Worm (Caenorhabditis elegans) whole organism, mixed stage, embryonic: ENCODE results near the gene nhr-129.

Experiments used
- M03D4.4 ChIP-seq: sonication (generic microtip); optimal IDR thresholded peaks from 2 replicates; lab custom pipeline; 2017; ENCODE audit warnings: mild to moderate bottlenecking, missing genetic modification characterization, missing compliant biosample characterization
- bed-3 ChIP-seq: fragments of 200-800 bp; sonication (Bioruptor generic); optimal IDR thresholded peaks from 3 replicates; lab custom pipeline; 2018; ENCODE audit warnings: mild to moderate bottlenecking, missing genetic modification characterization, moderate library complexity, missing compliant biosample characterization
- blmp-1 ChIP-seq: fragments of 150-350 bp; optimal IDR thresholded peaks from 2 replicates; lab custom pipeline; 2014; ENCODE audit warnings: missing biosample characterization, missing genetic modification characterization
- ceh-39 ChIP-seq: fragments of 150-350 bp; optimal IDR thresholded peaks from 2 replicates; lab custom pipeline; 2014; ENCODE audit warnings: missing biosample characterization, missing genetic modification characterization
- ceh-43 ChIP-seq: fragments of 200-800 bp; sonication (Bioruptor generic); optimal IDR thresholded peaks from 2 replicates; lab custom pipeline; 2018; ENCODE audit warnings: mild to moderate bottlenecking, missing genetic modification characterization, moderate library complexity, missing compliant biosample characterization
- ceh-83 ChIP-seq: fragments of 200-800 bp; sonication (Bioruptor generic); optimal IDR thresholded peaks from 2 replicates; lab custom pipeline; 2018; ENCODE audit warnings: mild to moderate bottlenecking, missing genetic modification characterization, missing compliant biosample characterization
- ces-1 ChIP-seq: fragments of 150-350 bp; optimal IDR thresholded peaks from 2 replicates; lab custom pipeline; 2014; ENCODE audit warnings: missing biosample characterization, missing genetic modification reagents, missing genetic modification characterization
- cnd-1 ChIP-seq: fragments of 200-800 bp; sonication (Bioruptor generic); optimal IDR thresholded peaks from 2 replicates; lab custom pipeline; 2018; ENCODE audit warnings: mild to moderate bottlenecking, missing genetic modification characterization, missing compliant biosample characterization
- drap-1 ChIP-seq: fragments of 200-800 bp; sonication (Bioruptor generic); optimal IDR thresholded peaks from 3 replicates; lab custom pipeline; 2018; ENCODE audit warnings: mild to moderate bottlenecking, missing genetic modification characterization, missing compliant biosample characterization
- elt-1 ChIP-seq: sonication (generic microtip); optimal IDR thresholded peaks from 2 replicates; lab custom pipeline; 2017; ENCODE audit warnings: missing genetic modification characterization, mild to moderate bottlenecking, missing compliant biosample characterization, antibody characterized with exemption, moderate library complexity, borderline replicate concordance; ENCODE audit not compliant: insufficient read depth
- elt-3 ChIP-seq: fragments of 150-350 bp; optimal IDR thresholded peaks from 2 replicates; lab custom pipeline; 2014; ENCODE audit warnings: missing biosample characterization, missing genetic modification characterization
- flh-1 ChIP-seq: fragments of 200-800 bp; sonication (Bioruptor generic); optimal IDR thresholded peaks from 2 replicates; lab custom pipeline; 2018; ENCODE audit warnings: mild to moderate bottlenecking, missing genetic modification characterization, moderate library complexity, missing compliant biosample characterization
- ham-2 ChIP-seq: fragments of 200-800 bp; sonication (Bioruptor generic); optimal IDR thresholded peaks from 2 replicates; lab custom pipeline; 2018; ENCODE audit warnings: mild to moderate bottlenecking, missing genetic modification characterization, missing compliant biosample characterization
- hlh-1 ChIP-seq: fragments of 150-350 bp; optimal IDR thresholded peaks from 2 replicates; lab custom pipeline; 2014; ENCODE audit warnings: missing biosample characterization, missing genetic modification reagents, missing genetic modification characterization
- lin-13 ChIP-seq: fragments of 150-350 bp; optimal IDR thresholded peaks from 2 replicates; lab custom pipeline; 2014; ENCODE audit warnings: missing biosample characterization, missing genetic modification characterization
- lin-32 ChIP-seq: fragments of 200-800 bp; sonication (Bioruptor generic); optimal IDR thresholded peaks from 2 replicates; lab custom pipeline; 2018; ENCODE audit warnings: mild to moderate bottlenecking, missing genetic modification characterization, missing compliant biosample characterization
- lsy-2 ChIP-seq: fragments of 150-350 bp; optimal IDR thresholded peaks from 2 replicates; lab custom pipeline; 2014; ENCODE audit warnings: missing biosample characterization, missing genetic modification characterization
- mep-1 ChIP-seq: fragments of 150-350 bp; optimal IDR thresholded peaks from 2 replicates; lab custom pipeline; 2017; ENCODE audit warnings: missing biosample characterization, missing genetic modification reagents, missing genetic modification characterization, inconsistent platforms
- mls-2 ChIP-seq: sonication (generic microtip); optimal IDR thresholded peaks from 2 replicates; lab custom pipeline; 2016; ENCODE audit warnings: mild to moderate bottlenecking, missing genetic modification characterization, moderate library complexity, missing compliant biosample characterization
- nhr-12 ChIP-seq: fragments of 150-350 bp; optimal IDR thresholded peaks from 2 replicates; lab custom pipeline; 2014; ENCODE audit warnings: missing biosample characterization, missing genetic modification characterization
- nhr-2 ChIP-seq: fragments of 150-350 bp; optimal IDR thresholded peaks from 2 replicates; lab custom pipeline; 2014; ENCODE audit warnings: missing biosample characterization, missing genetic modification characterization
- nhr-237 ChIP-seq: fragments of 150-350 bp; optimal IDR thresholded peaks from 2 replicates; lab custom pipeline; 2014; ENCODE audit warnings: missing biosample characterization, missing genetic modification characterization
- nhr-28 ChIP-seq: fragments of 150-350 bp; optimal IDR thresholded peaks from 2 replicates; lab custom pipeline; 2014; ENCODE audit warnings: missing biosample characterization, missing genetic modification characterization
- nhr-76 ChIP-seq: sonication (generic microtip); optimal IDR thresholded peaks from 2 replicates; lab custom pipeline; 2017; ENCODE audit warnings: missing biosample characterization, missing genetic modification characterization
- pha-4 ChIP-seq: fragments of 150-350 bp; optimal IDR thresholded peaks from 2 replicates; lab custom pipeline; 2018; ENCODE audit warnings: missing biosample characterization, missing genetic modification reagents, missing genetic modification characterization
- sem-2 ChIP-seq: fragments of 200-800 bp; sonication (Bioruptor generic); optimal IDR thresholded peaks from 2 replicates; lab custom pipeline; 2018; ENCODE audit warnings: mild to moderate bottlenecking, missing genetic modification characterization, missing compliant biosample characterization
- snpc-4 ChIP-seq: fragments of 150-350 bp; optimal IDR thresholded peaks from 2 replicates; lab custom pipeline; 2014; ENCODE audit warnings: missing biosample characterization, missing genetic modification characterization
- sptf-1 ChIP-seq: sonication (generic microtip); optimal IDR thresholded peaks from 2 replicates; lab custom pipeline; 2017; ENCODE audit warnings: mild to moderate bottlenecking, missing genetic modification characterization, moderate library complexity, missing compliant biosample characterization
- tbx-8 ChIP-seq: fragments of 200-800 bp; sonication (Bioruptor generic); optimal IDR thresholded peaks from 2 replicates; lab custom pipeline; 2018; ENCODE audit warnings: mild to moderate bottlenecking, missing genetic modification characterization, moderate library complexity, missing compliant biosample characterization
- unc-120 ChIP-seq: sonication (generic microtip); optimal IDR thresholded peaks from 2 replicates; lab custom pipeline; 2017; ENCODE audit warnings: missing genetic modification characterization, missing compliant biosample characterization; ENCODE audit not compliant: poor library complexity, severe bottlenecking
- unc-39 ChIP-seq: fragments of 150-350 bp; optimal IDR thresholded peaks from 2 replicates; lab custom pipeline; 2014; ENCODE audit warnings: missing biosample characterization, missing genetic modification characterization
- unc-62 ChIP-seq: fragments of 150-350 bp; optimal IDR thresholded peaks from 2 replicates; lab custom pipeline; 2014; ENCODE audit warnings: missing biosample characterization, missing genetic modification reagents, missing genetic modification characterization
- zip-8 ChIP-seq: fragments of 150-350 bp; optimal IDR thresholded peaks from 2 replicates; lab custom pipeline; 2014; ENCODE audit warnings: missing biosample characterization, missing genetic modification characterization
- ztf-11 ChIP-seq: fragments of 150-350 bp; optimal IDR thresholded peaks from 2 replicates; lab custom pipeline; 2014; ENCODE audit warnings: missing biosample characterization, missing genetic modification characterization

The nhr-129 gene

ce11 chrV:13304663-13305188, 26.1 kb downstream of the nhr-129 start, which contains the start of gene C26E1.2:
Gene C26E1.2 (plus strand): TSS chrV:13305138.
- no peak for TF ChIP-seq flh-1
- TF ChIP-seq nhr-28 (tag; lab: Kevin White, UChicago): no peak
- no peak for TF ChIP-seq ham-2 (GFP tag; lab: Kevin White, UChicago)
- TF ChIP-seq unc-62 (GFP tag; lab: Kevin White, UChicago): no peak
- TF ChIP-seq zip-8: no peak
- TF ChIP-seq hlh-1 (tag; lab: Kevin White, UChicago): no peak
- no peak for TF ChIP-seq ceh-39
- no peak for TF ChIP-seq nhr-76 (tag; lab: Kevin White, UChicago)
- no peak for TF ChIP-seq mls-2 (tag; lab: Kevin White, UChicago)
- no peak for TF ChIP-seq sptf-1 (tag; lab: Kevin White, UChicago)

- no peak for TF ChIP-seq cnd-1 (tag; lab: Kevin White, UChicago)
- no peak for TF ChIP-seq mep-1 (tag; lab: Kevin White, UChicago)
- no peak for TF ChIP-seq nhr-12
- TF ChIP-seq nhr-76 (tag; lab: Kevin White, UChicago): no peak
- TF ChIP-seq lsy-2 (tag; lab: Kevin White, UChicago): no peak
- TF ChIP-seq sem-2 (GFP tag; lab: Kevin White, UChicago): no peak
- TF ChIP-seq nhr-28 (tag; lab: Kevin White, UChicago): no peak
- TF ChIP-seq unc-120 (tag; lab: Kevin White, UChicago): no peak
- TF ChIP-seq bed-3: no peak
- no peak for TF ChIP-seq zip-8
- TF ChIP-seq ztf-11: no peak
- no peak for TF ChIP-seq ceh-39
- no peak for TF ChIP-seq ceh-43 (GFP tag; lab: Kevin White, UChicago)
- no peak for TF ChIP-seq unc-62 (GFP tag; lab: Kevin White, UChicago)
- TF ChIP-seq lin-13 (tag; lab: Kevin White, UChicago): no peak
Observed at ce11 chrV:13301443-13301842, 29.4 kb downstream of the nhr-129 start, which contains the start of gene ceh-79. Gene ceh-79 (plus strand): TSS chrV:13301833.

ce11 chrV:13300492-13300891, 30.3 kb downstream of the nhr-129 start:
- TF ChIP-seq lin-32 (GFP tag; lab: Kevin White, UChicago): no peak
- no peak for TF ChIP-seq sem-2 (GFP tag; lab: Kevin White, UChicago)
- no peak for TF ChIP-seq sptf-1 (tag; lab: Kevin White, UChicago)
- TF ChIP-seq ham-2 (GFP tag; lab: Kevin White, UChicago): no peak
- no peak for TF ChIP-seq blmp-1 (tag; lab: Kevin White, UChicago)
- no peak for TF ChIP-seq bed-3
- TF ChIP-seq snpc-4 (tag; lab: Kevin White, UChicago): no peak
- TF ChIP-seq ztf-11: no peak
- TF ChIP-seq ceh-39: no peak
- TF ChIP-seq M03D4.4 (tag; lab: Kevin White, UChicago): no peak
- no peak for TF ChIP-seq drap-1 (GFP tag; lab: Kevin White, UChicago)
- no peak for TF ChIP-seq cnd-1 (tag; lab: Kevin White, UChicago)
- TF ChIP-seq nhr-2 (tag; lab: Kevin White, UChicago): no peak
- TF ChIP-seq ceh-43 (GFP tag; lab: Kevin White, UChicago): no peak
- TF ChIP-seq elt-1: no peak
- no peak for TF ChIP-seq unc-39
- no peak for TF ChIP-seq lin-13 (tag; lab: Kevin White, UChicago)
- TF ChIP-seq mls-2 (tag; lab: Kevin White, UChicago): no peak
- TF ChIP-seq, all 35 proteins: peak for 0

ce11 chrV:13299398-13299797, 31.4 kb downstream of the nhr-129 start:
- TF ChIP-seq mep-1 (tag; lab: Kevin White, UChicago): no peak
- no peak for TF ChIP-seq elt-3
- no peak for TF ChIP-seq blmp-1 (tag; lab: Kevin White, UChicago)
- no peak for TF ChIP-seq tbx-8 (GFP tag; lab: Kevin White, UChicago)
- TF ChIP-seq lin-32 (GFP tag; lab: Kevin White, UChicago): no peak
- TF ChIP-seq drap-1 (GFP tag; lab: Kevin White, UChicago): no peak
- TF ChIP-seq nhr-76 (tag; lab: Kevin White, UChicago): no peak
- no peak for TF ChIP-seq cnd-1 (tag; lab: Kevin White, UChicago)
- no peak for TF ChIP-seq pha-4
- no peak for TF ChIP-seq ceh-43 (GFP tag; lab: Kevin White, UChicago)
- no peak for TF ChIP-seq snpc-4 (tag; lab: Kevin White, UChicago)
- no peak for TF ChIP-seq hlh-1 (tag; lab: Kevin White, UChicago)
- TF ChIP-seq M03D4.4 (tag; lab: Kevin White, UChicago): no peak
- TF ChIP-seq ces-1 (GFP tag; lab: Kevin White, UChicago): no peak
- no peak for TF ChIP-seq nhr-12
- TF ChIP-seq ceh-83 (GFP tag; lab: Kevin White, UChicago): no peak
- no peak for TF ChIP-seq nhr-237 (tag; lab: Kevin White, UChicago)
